Worm (Caenorhabditis elegans) whole organism, L3 larva: ENCODE results near the gene srx-65.

ENCODE experiments used
- R02D3.7 ChIP-seq: fragments of 150-350 bp; optimal IDR thresholded peaks from 2 replicates; lab custom pipeline; 2014; ENCODE audit warnings: missing biosample characterization, missing genetic modification characterization
- aly-2 ChIP-seq: fragments of 150-350 bp; optimal IDR thresholded peaks from 2 replicates; lab custom pipeline; 2014; ENCODE audit warnings: missing biosample characterization, missing genetic modification characterization
- ceh-16 ChIP-seq: sonication (generic microtip); optimal IDR thresholded peaks from 2 replicates; lab custom pipeline; 2017; ENCODE audit warnings: missing biosample characterization, missing genetic modification characterization
- ceh-28 ChIP-seq: fragments of 150-350 bp; optimal IDR thresholded peaks from 2 replicates; lab custom pipeline; 2014; ENCODE audit warnings: missing biosample characterization, missing genetic modification reagents, missing genetic modification characterization
- ceh-82 ChIP-seq: fragments of 150-350 bp; optimal IDR thresholded peaks from 2 replicates; lab custom pipeline; 2014; ENCODE audit warnings: missing biosample characterization, missing genetic modification characterization
- daf-12 ChIP-seq: fragments of 150-350 bp; optimal IDR thresholded peaks from 2 replicates; lab custom pipeline; 2014; ENCODE audit warnings: missing biosample characterization, missing genetic modification reagents, missing genetic modification characterization
- egl-27 ChIP-seq: sonication (generic microtip); optimal IDR thresholded peaks from 4 replicates; lab custom pipeline; 2017; ENCODE audit warnings: missing biosample characterization, missing genetic modification reagents, missing genetic modification characterization
- egl-5 ChIP-seq: fragments of 150-350 bp; optimal IDR thresholded peaks from 2 replicates; lab custom pipeline; 2017; ENCODE audit warnings: missing biosample characterization, missing genetic modification reagents, missing genetic modification characterization, inconsistent platforms
- elt-1 ChIP-seq: fragments of 150-350 bp; optimal IDR thresholded peaks from 2 replicates; lab custom pipeline; 2014; ENCODE audit warnings: missing biosample characterization, missing genetic modification characterization
- elt-3 ChIP-seq, 3 experiments: fragments of 150-350 bp in 1 of 3; sonication (generic microtip) in 2 of 3; optimal IDR thresholded peaks; 2 replicates in 2 of 3; 4 replicates in 1 of 3; lab custom pipeline; 2014 to 2017; ENCODE audit warnings: missing biosample characterization in 3 of 3, missing genetic modification characterization in 3 of 3
- eor-1 ChIP-seq, 2 experiments: fragments of 150-350 bp; optimal IDR thresholded peaks; 2 replicates each; lab custom pipeline; 2014 to 2018; ENCODE audit warnings: missing biosample characterization in 2 of 2, missing genetic modification characterization in 2 of 2
- fkh-10 ChIP-seq: sonication (generic microtip); optimal IDR thresholded peaks from 2 replicates; lab custom pipeline; 2017; ENCODE audit warnings: missing biosample characterization, missing genetic modification reagents, missing genetic modification characterization
- fkh-2 ChIP-seq: fragments of 150-350 bp; optimal IDR thresholded peaks from 2 replicates; lab custom pipeline; 2014; ENCODE audit warnings: missing biosample characterization, missing genetic modification reagents, missing genetic modification characterization
- fos-1 ChIP-seq: fragments of 150-350 bp; optimal IDR thresholded peaks from 2 replicates; lab custom pipeline; 2014; ENCODE audit warnings: missing biosample characterization, missing genetic modification characterization
- lin-15B ChIP-seq: fragments of 150-350 bp; optimal IDR thresholded peaks from 2 replicates; lab custom pipeline; 2014; ENCODE audit warnings: missing biosample characterization, missing genetic modification characterization
- lin-39 ChIP-seq: fragments of 150-350 bp; optimal IDR thresholded peaks from 2 replicates; lab custom pipeline; 2018; ENCODE audit warnings: missing biosample characterization, missing genetic modification reagents, missing genetic modification characterization
- mml-1 ChIP-seq: fragments of 150-350 bp; sonication (generic microtip); optimal IDR thresholded peaks from 3 replicates; lab custom pipeline; 2014; ENCODE audit warnings: missing biosample characterization, missing genetic modification characterization
- nhr-12 ChIP-seq: fragments of 150-350 bp; optimal IDR thresholded peaks from 2 replicates; lab custom pipeline; 2014; ENCODE audit warnings: missing biosample characterization, missing genetic modification characterization
- nhr-237 ChIP-seq: fragments of 150-350 bp; optimal IDR thresholded peaks from 2 replicates; lab custom pipeline; 2014; ENCODE audit warnings: missing biosample characterization, missing genetic modification characterization
- nhr-25 ChIP-seq: sonication (generic microtip); optimal IDR thresholded peaks from 2 replicates; lab custom pipeline; 2017; ENCODE audit warnings: missing biosample characterization, missing genetic modification characterization
- nhr-28 ChIP-seq: fragments of 150-350 bp; optimal IDR thresholded peaks from 2 replicates; lab custom pipeline; 2014; ENCODE audit warnings: missing biosample characterization, missing genetic modification characterization
- nhr-43 ChIP-seq: sonication (generic microtip); optimal IDR thresholded peaks from 2 replicates; lab custom pipeline; 2016; ENCODE audit warnings: mild to moderate bottlenecking, missing genetic modification characterization, missing compliant biosample characterization; ENCODE audit not compliant: poor library complexity, severe bottlenecking
- nhr-67 ChIP-seq: fragments of 150-350 bp; optimal IDR thresholded peaks from 2 replicates; lab custom pipeline; 2014; ENCODE audit warnings: missing biosample characterization, missing genetic modification characterization
- pha-4 ChIP-seq: fragments of 150-350 bp; optimal IDR thresholded peaks from 2 replicates; lab custom pipeline; 2014; ENCODE audit warnings: missing biosample characterization, missing genetic modification reagents, missing genetic modification characterization
- sea-2 ChIP-seq: fragments of 150-350 bp; sonication (generic microtip); optimal IDR thresholded peaks from 4 replicates; lab custom pipeline; 2014; ENCODE audit warnings: missing biosample characterization, missing genetic modification reagents, missing genetic modification characterization
- skn-1 ChIP-seq: fragments of 150-350 bp; optimal IDR thresholded peaks from 2 replicates; lab custom pipeline; 2014; ENCODE audit warnings: missing biosample characterization, missing genetic modification characterization
- snpc-4 ChIP-seq: fragments of 150-350 bp; optimal IDR thresholded peaks from 2 replicates; lab custom pipeline; 2014; ENCODE audit warnings: missing biosample characterization, missing genetic modification characterization
- unc-39 ChIP-seq: sonication (generic microtip); optimal IDR thresholded peaks from 4 replicates; lab custom pipeline; 2017; ENCODE audit warnings: missing biosample characterization, missing genetic modification characterization
- unc-62 ChIP-seq: fragments of 150-350 bp; sonication (generic microtip); optimal IDR thresholded peaks from 4 replicates; lab custom pipeline; 2014; ENCODE audit warnings: missing biosample characterization, missing genetic modification reagents, missing genetic modification characterization
- zag-1 ChIP-seq: fragments of 150-350 bp; optimal IDR thresholded peaks from 2 replicates; lab custom pipeline; 2014; ENCODE audit warnings: missing biosample characterization, missing genetic modification characterization
- ztf-11 ChIP-seq: fragments of 150-350 bp; optimal IDR thresholded peaks from 2 replicates; lab custom pipeline; 2014; ENCODE audit warnings: missing biosample characterization, missing genetic modification characterization

The srx-65 gene

ce11 chrV:3921635-3922034 is at the start of gene srx-65:
Gene srx-65 (plus strand): TSS chrV:3921935.
- TF ChIP-seq egl-27 (tag; lab: Kevin White, UChicago) (no peak), elt-3 (tag; optimal IDR thresholded peaks at IDR 0.05; lab: Kevin White, UChicago) (no peak), nhr-43 (tag; lab: Kevin White, UChicago) (no peak), nhr-12 (tag; lab: Kevin White, UChicago) (no peak)
- TF ChIP-seq, all 47 proteins: peak for 0

ce11 chrV:3874102-3874744 is 47.5 kb upstream of the srx-65 start, which contains the start of gene nhr-158:
Gene nhr-158 (minus strand): TSS chrV:3874152.
- peak; percentile 6 for TF ChIP-seq skn-1 (tag; lab: Kevin White, UChicago)
- no peak for TF ChIP-seq ceh-16 (tag; lab: Kevin White, UChicago)
- no peak for TF ChIP-seq ceh-82 (tag; lab: Kevin White, UChicago)

ce11 chrV:3877242-3877641 is 44.5 kb upstream of the srx-65 start:
- TF ChIP-seq fos-1 (tag; lab: Kevin White, UChicago), result no peak

- TF ChIP-seq mml-1 (no peak), eor-1 (tag; optimal IDR thresholded peaks at IDR 0.05; lab: Kevin White, UChicago) (no peak), fkh-10 (GFP tag; lab: Kevin White, UChicago) (no peak), daf-12 (tag; lab: Kevin White, UChicago) (no peak), fos-1 (tag; lab: Kevin White, UChicago) (no peak), nhr-67 (tag; lab: Kevin White, UChicago) (no peak), zag-1 (tag; lab: Kevin White, UChicago) (no peak)
Measured at ce11 chrV:3878223-3878622, 43.5 kb upstream of the srx-65 start, which contains the start of gene nhr-159. Gene nhr-159 (minus strand): TSS chrV:3878323.

ce11 chrV:3884550-3884949 is 37.2 kb upstream of the srx-65 start:
- TF ChIP-seq unc-62 (GFP tag; lab: Kevin White, UChicago), result no peak
- TF ChIP-seq R02D3.7, result no peak
- no peak for TF ChIP-seq fkh-2
- TF ChIP-seq nhr-25 (tag; lab: Kevin White, UChicago), result no peak
- no peak for TF ChIP-seq elt-1 (tag; lab: Kevin White, UChicago)
- TF ChIP-seq, all 47 proteins: peak for 0

ce11 chrV:3886104-3886503 is 35.6 kb upstream of the srx-65 start, which contains the start of gene nhr-124:
Gene nhr-124 (minus strand): TSS chrV:3886204.
- TF ChIP-seq ceh-16 (tag; lab: Kevin White, UChicago), result no peak
- TF ChIP-seq pha-4 (tag; lab: Kevin White, UChicago), result no peak
- TF ChIP-seq lin-39 (tag; lab: Kevin White, UChicago), result no peak
- TF ChIP-seq snpc-4 (tag; lab: Kevin White, UChicago), result no peak
- TF ChIP-seq elt-3 (tag; optimal IDR thresholded peaks at IDR 0.05; lab: Kevin White, UChicago), result no peak
- no peak for TF ChIP-seq nhr-25 (tag; lab: Kevin White, UChicago)
- no peak for TF ChIP-seq unc-39 (tag; lab: Kevin White, UChicago)
- no peak for TF ChIP-seq egl-5
- no peak for TF ChIP-seq ceh-28 (tag; lab: Kevin White, UChicago)
- TF ChIP-seq aly-2 (tag; lab: Kevin White, UChicago), result no peak
- TF ChIP-seq sea-2 (GFP tag; lab: Kevin White, UChicago), result no peak
- no peak for TF ChIP-seq lin-15B (tag; lab: Kevin White, UChicago)
- no peak for TF ChIP-seq ztf-11 (tag; lab: Kevin White, UChicago)
- TF ChIP-seq nhr-237 (tag; lab: Kevin White, UChicago), result no peak
- TF ChIP-seq nhr-67 (tag; lab: Kevin White, UChicago), result no peak
- TF ChIP-seq daf-12 (tag; lab: Kevin White, UChicago), result no peak
- no peak for TF ChIP-seq mml-1
- no peak for TF ChIP-seq nhr-28 (tag; lab: Kevin White, UChicago)
